Fruit fly (Drosophila melanogaster): ENCODE measurements around the gene CG1236.

The CG1236 gene

dm6 chr3R:5736305-5736869 lies at the start of gene CG1236, which contains the start of gene CG2100 (continued):
- TF ChIP-seq D (optimal IDR thresholded peaks at IDR 0.05), result no peak
- peak; percentile 82 for TF ChIP-seq D (GFP tag; optimal IDR thresholded peaks at IDR 0.05)
- TF ChIP-seq CG6854 (GFP tag; optimal IDR thresholded peaks at IDR 0.05), result peak; percentile 63
- TF ChIP-seq lov (optimal IDR thresholded peaks at IDR 0.05), result no peak
- no peak for TF ChIP-seq lov (GFP tag; IDR thresholded peaks at IDR 0.05)
- TF ChIP-seq Lim3 (GFP tag; IDR thresholded peaks at IDR 0.05), result no peak
- TF ChIP-seq CG6791 (GFP tag; IDR thresholded peaks at IDR 0.05; ENCODE audit: partially characterized antibody), result no peak
- TF ChIP-seq schlank (tag; optimal IDR thresholded peaks at IDR 0.05), result no peak
- peak; percentile 93 for TF ChIP-seq scrt (GFP tag; optimal IDR thresholded peaks at IDR 0.05)
- TF ChIP-seq jigr1 (GFP tag; IDR thresholded peaks at IDR 0.05), result peak; percentile 72; the same call in 2 of the 3 replicates
- TF ChIP-seq CG12744 (GFP tag; optimal IDR thresholded peaks at IDR 0.05), result peak; percentile 20
- TF ChIP-seq Ada2b (GFP tag; IDR thresholded peaks at IDR 0.05), result peak; percentile 70
- peak; percentile 53 to 91 for TF ChIP-seq Hr51 (GFP tag; optimal IDR thresholded peaks at IDR 0.05)
- TF ChIP-seq CG6254 (GFP tag; optimal IDR thresholded peaks at IDR 0.05), result peak; percentile 77
- peak; percentile 56 for TF ChIP-seq stc (GFP tag; IDR thresholded peaks at IDR 0.05)
- TF ChIP-seq CG10267 (tag; optimal IDR thresholded peaks at IDR 0.05), result peak; percentile 85
- TF ChIP-seq Taf1 (GFP tag; IDR thresholded peaks at IDR 0.05), result 0 out of 2 replicates have a peak, but pooled peaks have one; percentile 16
- TF ChIP-seq CG10209 (GFP tag; optimal IDR thresholded peaks at IDR 0.05), result peak; percentile 90
- TF ChIP-seq CG2889 (GFP tag; IDR thresholded peaks at IDR 0.05), result peak; percentile 49; the same call in 1 of the 3 replicates
- TF ChIP-seq CG9817 (tag; optimal IDR thresholded peaks at IDR 0.05), result peak; percentile 73
- no peak; the same call in 1 of the 2 replicates for TF ChIP-seq ap (GFP tag; IDR thresholded peaks at IDR 0.05)
- 0 out of 3 replicates have a peak, but pooled peaks have one; percentile 29 for TF ChIP-seq C15 (GFP tag; IDR thresholded peaks at IDR 0.05)
- peak; percentile 88 for TF ChIP-seq PHDP (tag; optimal IDR thresholded peaks at IDR 0.05)
- TF ChIP-seq wor (GFP tag; IDR thresholded peaks at IDR 0.05), result peak; percentile 54; the same call in 1 of the 2 replicates
- peak; percentile 66 for TF ChIP-seq CG6272 (GFP tag; IDR thresholded peaks at IDR 0.05)
- peak; percentile 57 for TF ChIP-seq CG4617 (GFP tag; optimal IDR thresholded peaks at IDR 0.05; ENCODE audit: borderline replicate concordance)
- TF ChIP-seq CG2199 (GFP tag; IDR thresholded peaks at IDR 0.05), result no peak
- TF ChIP-seq vfl (GFP tag; optimal IDR thresholded peaks at IDR 0.05), result peak; percentile 20
- TF ChIP-seq gro (GFP tag; optimal IDR thresholded peaks at IDR 0.05), result no peak
- peak; percentile 71 for TF ChIP-seq CG1529 (GFP tag; optimal IDR thresholded peaks at IDR 0.05)
- TF ChIP-seq CG15514 (GFP tag; optimal IDR thresholded peaks at IDR 0.05), result peak; percentile 85
- TF ChIP-seq oc (tag; optimal IDR thresholded peaks at IDR 0.05), result peak; percentile 82
- peak; percentile 77 for TF ChIP-seq Drgx (GFP tag; IDR thresholded peaks at IDR 0.05)
- peak; percentile 32 for TF ChIP-seq pho (GFP tag; optimal IDR thresholded peaks at IDR 0.05)
- no peak for TF ChIP-seq kni (GFP tag; optimal IDR thresholded peaks at IDR 0.05)
- no peak for TF ChIP-seq fd102C (GFP tag; optimal IDR thresholded peaks at IDR 0.05)
- no peak for TF ChIP-seq CG31365 (tag; optimal IDR thresholded peaks at IDR 0.05)
- TF ChIP-seq CG13624 (GFP tag; optimal IDR thresholded peaks at IDR 0.05), result peak; percentile 44
- TF ChIP-seq ems (GFP tag; optimal IDR thresholded peaks at IDR 0.05), result peak; percentile 59
- TF ChIP-seq E2f2 (GFP tag; IDR thresholded peaks at IDR 0.05), result peak; percentile 60; the same call in 1 of the 2 replicates
- TF ChIP-seq CG17829 (tag; optimal IDR thresholded peaks at IDR 0.05), result peak; percentile 91
- peak; percentile 87 for TF ChIP-seq dysf (GFP tag; IDR thresholded peaks at IDR 0.05)
- TF ChIP-seq chm (GFP tag; IDR thresholded peaks at IDR 0.05), result peak; percentile 79
- TF ChIP-seq CG17912 (GFP tag; optimal IDR thresholded peaks at IDR 0.05), result no peak
- TF ChIP-seq CG4854 (GFP tag; optimal IDR thresholded peaks at IDR 0.05), result peak; percentile 9
- no peak for TF ChIP-seq CG14860 (GFP tag; IDR thresholded peaks at IDR 0.05; ENCODE audit: partially characterized antibody)
- no peak for TF ChIP-seq CG8089 (GFP tag; optimal IDR thresholded peaks at IDR 0.05)
- TF ChIP-seq CG8478 (optimal IDR thresholded peaks at IDR 0.05), result no peak
- TF ChIP-seq CG18011 (GFP tag; optimal IDR thresholded peaks at IDR 0.05), result peak; percentile 37
- no peak; the same call in 1 of the 2 replicates for TF ChIP-seq CG17612 (GFP tag; IDR thresholded peaks at IDR 0.05)
- TF ChIP-seq CG11247 (GFP tag; IDR thresholded peaks at IDR 0.05), result peak; percentile 65

Measured in whole organism, embryonic.